Worm (Caenorhabditis elegans) whole organism, L4/young adult: ENCODE data around the gene C34F11.1.

Source experiments
- W03F9.2 ChIP-seq: fragments of 150-350 bp; optimal IDR thresholded peaks from 2 replicates; lab custom pipeline; 2014; ENCODE audit warnings: missing biosample characterization, missing genetic modification characterization
- dao-5 ChIP-seq: sonication (generic microtip); optimal IDR thresholded peaks from 2 replicates; lab custom pipeline; 2016; ENCODE audit warnings: missing genotype, missing genetic modification characterization, moderate library complexity, missing compliant biosample characterization
- him-1 ChIP-seq: sonication (generic microtip); optimal IDR thresholded peaks from 2 replicates; lab custom pipeline; 2016; ENCODE audit warnings: missing genotype, missing genetic modification reagents, missing genetic modification characterization, missing compliant biosample characterization

The C34F11.1 gene

DNA sequence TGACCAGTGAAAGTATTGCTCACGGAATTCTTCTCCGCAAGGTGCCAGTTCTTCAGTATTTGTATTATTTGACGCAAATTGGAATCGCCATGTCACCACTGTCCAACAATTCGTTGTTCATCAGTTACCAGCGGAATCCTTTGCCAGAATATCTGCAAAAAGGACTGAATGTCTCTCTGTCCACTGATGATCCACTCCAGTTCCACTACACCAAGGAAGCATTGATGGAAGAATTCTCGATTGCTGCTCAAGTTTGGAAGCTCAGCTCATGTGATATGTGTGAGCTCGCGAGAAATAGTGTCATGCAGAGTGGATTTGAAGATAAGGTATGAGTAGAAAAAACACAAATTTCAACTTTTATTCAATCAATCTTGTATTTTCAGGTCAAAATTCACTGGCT, 3.7 kb upstream of the C34F11.1 start:
- TF ChIP-seq W03F9.2 (tag; lab: Kevin White, UChicago) = no peak
- TF ChIP-seq him-1 (tag; lab: Kevin White, UChicago) = no peak
- no peak for TF ChIP-seq dao-5 (tag; lab: Kevin White, UChicago)

ce11 chrII:5210830-5211229, 1.9 kb upstream of the C34F11.1 start, which contains the start of gene C34F11.8:
C34F11.8 (minus strand) TSS chrII:5210964.
- no peak for TF ChIP-seq dao-5 (tag; lab: Kevin White, UChicago)
- TF ChIP-seq him-1 (tag; lab: Kevin White, UChicago) = no peak
- no peak for TF ChIP-seq W03F9.2 (tag; lab: Kevin White, UChicago)

DNA sequence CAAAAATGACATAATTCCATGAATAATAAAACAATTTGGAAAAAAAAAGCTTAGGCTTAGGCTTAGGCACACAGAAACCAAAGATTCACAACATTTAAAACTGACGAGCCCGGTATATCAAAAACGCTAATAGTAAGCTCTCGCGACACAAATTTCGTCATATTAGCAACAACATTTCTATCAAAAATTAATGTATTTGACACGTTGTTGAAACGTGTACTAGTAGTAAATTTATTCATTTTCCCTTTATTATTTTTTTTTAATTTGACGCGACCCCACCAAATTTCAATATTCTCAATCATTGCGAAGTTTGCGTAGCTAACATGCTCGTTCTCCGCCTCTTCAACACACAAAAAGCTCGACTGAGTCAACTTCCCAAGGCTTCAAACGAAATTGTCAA, 805 bp upstream of the C34F11.1 start, which contains the start of gene C34F11.2:
Gene C34F11.2 (plus strand): TSS at position 301 of the 400 bp plus-strand sequence.
- TF ChIP-seq dao-5 (tag; lab: Kevin White, UChicago) = no peak
- TF ChIP-seq W03F9.2 (tag; lab: Kevin White, UChicago) = no peak
- TF ChIP-seq him-1 (tag; lab: Kevin White, UChicago) = no peak

DNA sequence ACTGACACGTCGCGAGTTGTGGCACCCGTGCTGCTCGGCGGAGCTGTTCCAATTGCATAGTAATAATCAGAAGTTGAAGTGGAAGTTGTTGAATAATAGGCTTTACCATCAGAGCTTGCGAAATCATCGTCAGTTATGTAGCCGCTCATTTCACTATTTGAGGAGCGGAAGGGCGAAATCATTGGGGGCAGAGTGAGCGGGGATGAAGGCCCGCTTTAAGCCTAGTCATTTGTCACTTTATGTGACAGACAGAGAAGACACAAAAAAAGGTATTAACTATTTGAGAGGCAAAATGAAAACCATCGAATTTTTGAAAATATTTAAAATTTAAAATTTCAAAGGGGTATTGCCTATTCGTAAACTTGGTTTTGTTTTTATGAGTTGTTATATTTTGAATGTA, 5.6 kb downstream of the C34F11.1 start:
- TF ChIP-seq him-1 (tag; lab: Kevin White, UChicago) = no peak
- no peak for TF ChIP-seq dao-5 (tag; lab: Kevin White, UChicago)
- TF ChIP-seq W03F9.2 (tag; lab: Kevin White, UChicago) = no peak

DNA sequence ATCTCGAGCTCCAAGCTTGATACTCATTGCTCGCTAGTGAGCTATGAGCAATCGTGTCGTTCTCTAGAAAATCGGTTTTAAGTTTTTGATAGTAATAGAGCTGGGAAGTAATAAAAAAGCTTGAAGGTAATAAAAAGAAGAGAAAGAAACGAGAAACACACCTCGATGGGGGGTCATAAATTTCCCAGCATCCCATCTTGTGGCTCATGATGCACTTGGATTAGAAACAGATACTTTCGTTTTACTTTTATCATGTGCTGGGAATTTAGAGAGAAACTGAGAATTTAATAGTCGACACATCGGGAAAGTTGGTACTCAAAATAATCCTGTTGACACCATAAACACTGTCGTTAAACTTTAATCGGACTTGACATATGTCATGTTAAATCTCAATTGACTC, 7.9 kb downstream of the C34F11.1 start:
- TF ChIP-seq W03F9.2 (tag; lab: Kevin White, UChicago) (no peak), him-1 (tag; lab: Kevin White, UChicago) (no peak), dao-5 (tag; lab: Kevin White, UChicago) (no peak)

DNA sequence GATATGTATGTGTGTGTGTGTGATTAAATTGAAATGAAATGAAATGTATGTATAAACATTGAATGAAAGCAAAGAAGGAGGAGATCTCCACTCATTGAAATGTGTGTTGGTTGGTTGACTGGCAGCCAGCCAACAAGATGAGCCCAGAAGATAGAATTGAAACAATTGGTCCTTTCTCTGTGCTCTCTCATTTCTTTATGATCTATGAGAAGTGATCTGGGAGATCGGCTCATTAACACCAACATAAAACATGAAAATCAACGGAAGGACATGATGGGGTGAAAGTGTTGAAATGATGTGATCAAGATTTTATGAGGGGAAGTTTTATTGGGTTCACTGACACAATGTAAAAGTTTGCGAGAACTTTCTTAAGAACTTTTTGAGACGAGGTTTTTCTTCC, 10.1 kb downstream of the C34F11.1 start:
- TF ChIP-seq W03F9.2 (tag; lab: Kevin White, UChicago) (no peak), him-1 (tag; lab: Kevin White, UChicago) (no peak), dao-5 (tag; lab: Kevin White, UChicago) (no peak)

ce11 chrII:5225284-5225683, 12.5 kb downstream of the C34F11.1 start, which contains the start of gene dsh-1:
dsh-1 (minus strand) TSS chrII:5225384.
- no peak for TF ChIP-seq him-1 (tag; lab: Kevin White, UChicago)
- TF ChIP-seq dao-5 (tag; lab: Kevin White, UChicago) = no peak
- no peak for TF ChIP-seq W03F9.2 (tag; lab: Kevin White, UChicago)

DNA sequence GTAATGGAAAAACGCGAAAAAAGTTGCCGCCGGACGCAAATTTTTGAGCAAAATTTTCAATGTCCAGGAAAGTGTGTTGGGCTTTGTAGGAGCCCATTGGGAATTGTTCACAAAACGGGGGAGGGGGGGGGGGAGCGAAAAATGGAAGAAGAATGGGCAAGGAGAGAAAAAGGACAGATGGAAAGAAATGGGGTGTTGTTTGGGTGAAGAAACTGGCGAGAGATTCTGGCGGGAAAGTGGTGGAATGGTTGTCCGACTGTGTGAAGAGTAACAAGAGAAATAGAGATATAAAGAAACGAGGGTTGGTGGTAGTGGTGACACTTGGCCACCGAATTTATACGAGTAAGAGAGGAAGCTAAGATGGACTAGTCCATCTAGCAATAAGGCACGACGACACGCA, 13.5 kb downstream of the C34F11.1 start:
- TF ChIP-seq W03F9.2 (tag; lab: Kevin White, UChicago) = no peak
- no peak for TF ChIP-seq him-1 (tag; lab: Kevin White, UChicago)
- TF ChIP-seq dao-5 (tag; lab: Kevin White, UChicago) = no peak

DNA sequence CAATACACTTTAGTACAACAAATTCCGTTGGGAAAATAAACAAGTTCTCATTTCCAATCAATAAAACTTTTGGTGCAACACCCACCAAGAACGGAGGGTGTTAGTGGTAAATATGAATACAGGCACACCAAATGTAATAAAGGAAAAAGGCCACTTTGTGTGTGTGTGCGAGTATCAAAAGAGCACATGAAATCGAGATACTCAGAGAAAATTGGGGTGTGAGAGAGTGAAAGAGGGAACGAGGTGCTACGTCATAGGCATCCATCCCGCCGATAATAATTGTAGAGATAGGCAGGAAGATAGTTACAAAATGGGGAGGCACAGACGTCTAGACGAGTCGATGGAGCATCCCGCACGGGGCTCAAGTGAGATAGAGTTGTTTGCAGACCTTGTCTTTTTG, 15.0 kb downstream of the C34F11.1 start:
- no peak for TF ChIP-seq W03F9.2 (tag; lab: Kevin White, UChicago)
- no peak for TF ChIP-seq dao-5 (tag; lab: Kevin White, UChicago)
- no peak for TF ChIP-seq him-1 (tag; lab: Kevin White, UChicago)

ce11 chrII:5228662-5229061, 15.9 kb downstream of the C34F11.1 start:
- TF ChIP-seq him-1 (tag; lab: Kevin White, UChicago) (no peak), W03F9.2 (tag; lab: Kevin White, UChicago) (no peak), dao-5 (tag; lab: Kevin White, UChicago) (no peak)

DNA sequence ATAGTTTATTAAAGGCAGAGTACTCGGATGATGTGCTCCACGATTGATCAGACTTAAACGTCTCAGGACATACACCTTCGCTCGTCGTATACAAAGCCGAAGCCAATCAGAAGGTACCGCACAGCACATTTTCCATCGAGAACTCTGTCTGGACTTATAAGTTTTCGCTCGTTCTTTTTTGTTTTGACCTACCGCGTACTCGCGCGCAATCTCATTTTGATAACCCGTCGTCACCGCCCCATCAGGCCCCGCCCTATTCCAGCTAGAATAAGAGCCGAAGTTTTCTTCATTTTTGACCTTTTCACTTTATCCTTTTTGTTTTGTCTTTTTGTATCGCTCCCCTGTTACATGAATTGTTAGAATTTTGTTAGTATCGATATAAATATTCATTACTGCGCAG, 16.8 kb downstream of the C34F11.1 start, which contains the start of gene EGAP2.2:
Gene EGAP2.2 (plus strand): TSS at position 301 of the 400 bp plus-strand sequence.
- no peak for TF ChIP-seq dao-5 (tag; lab: Kevin White, UChicago)
- no peak for TF ChIP-seq him-1 (tag; lab: Kevin White, UChicago)

- no peak for TF ChIP-seq W03F9.2 (tag; lab: Kevin White, UChicago)
- TF ChIP-seq him-1 (tag; lab: Kevin White, UChicago) = no peak
- TF ChIP-seq dao-5 (tag; lab: Kevin White, UChicago) = no peak
Observed at ce11 chrII:5231111-5231510, 18.3 kb downstream of the C34F11.1 start, which contains the start of gene EGAP2.1. EGAP2.1 (plus strand) TSS chrII:5231411.

ce11 chrII:5234728-5235127, 22.0 kb downstream of the C34F11.1 start:
- no peak for TF ChIP-seq dao-5 (tag; lab: Kevin White, UChicago)

DNA sequence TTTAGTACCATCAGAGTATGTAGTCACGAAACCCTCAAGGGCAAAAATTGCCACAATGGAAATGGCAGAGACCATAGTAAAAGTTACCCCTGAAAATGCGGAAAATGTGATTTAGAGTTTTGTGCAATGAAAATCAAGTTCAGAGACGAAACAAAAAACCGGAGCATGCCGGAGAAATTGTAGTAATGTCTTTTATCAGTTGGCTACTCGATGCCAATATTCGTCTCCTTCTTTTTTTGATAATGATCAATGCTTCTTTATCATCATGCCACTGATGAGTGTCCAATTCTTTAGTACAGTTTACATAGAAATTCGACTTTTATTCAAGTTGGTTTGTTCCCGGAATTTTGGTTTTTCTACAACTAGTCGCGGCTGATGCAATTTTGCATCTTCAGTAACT, 23.0 kb downstream of the C34F11.1 start, which contains the start of gene pho-1:
Gene pho-1 (minus strand): TSS at position 89 of the 400 bp plus-strand sequence.
- TF ChIP-seq dao-5 (tag; lab: Kevin White, UChicago) = no peak
- no peak for TF ChIP-seq him-1 (tag; lab: Kevin White, UChicago)
- TF ChIP-seq W03F9.2 (tag; lab: Kevin White, UChicago) = no peak
